Worm (Caenorhabditis elegans): ENCODE results near the gene imp-3.

DNA sequence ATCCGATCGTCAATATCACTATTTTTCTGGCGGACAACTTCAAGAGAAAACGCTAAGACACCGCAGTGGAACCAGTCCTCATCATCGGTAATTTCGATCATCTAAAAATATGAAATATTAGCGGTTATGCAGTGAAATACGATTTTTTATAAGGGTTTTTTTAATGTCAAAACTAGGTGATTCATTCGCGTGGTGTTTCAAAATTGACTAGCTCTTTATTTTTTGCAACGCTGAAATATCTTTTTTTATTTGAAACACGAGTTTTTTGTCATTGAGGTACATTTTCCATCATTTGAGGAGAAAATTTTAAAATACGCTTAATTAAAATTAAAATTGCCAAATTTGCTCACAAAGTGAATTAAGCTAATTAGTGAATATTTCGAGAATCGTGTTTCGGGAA lies 29.9 kb downstream of the imp-3 start, which contains the start of gene dsb-3:
- no peak for TF ChIP-seq ama-1 (optimal IDR thresholded peaks at IDR 0.05)
- TF ChIP-seq tra-4 (tag; optimal IDR thresholded peaks at IDR 0.05) = no peak
- no peak for TF ChIP-seq scrt-1 (GFP tag; IDR thresholded peaks at IDR 0.05)
- no peak for TF ChIP-seq hmbx-1 (tag; optimal IDR thresholded peaks at IDR 0.05)
- TF ChIP-seq ceh-36 (tag; optimal IDR thresholded peaks at IDR 0.05) = no peak
- no peak for TF ChIP-seq flt-1 (GFP tag; IDR thresholded peaks at IDR 0.05)
- TF ChIP-seq tbx-11 (GFP tag; IDR thresholded peaks at IDR 0.05) = no peak
- TF ChIP-seq hmg-4 (GFP tag; optimal IDR thresholded peaks at IDR 0.05) = no peak
- TF ChIP-seq tbx-37 (GFP tag; conservative IDR thresholded peaks at IDR 0.05) = no peak
- no peak for TF ChIP-seq F13C5.2 (tag; optimal IDR thresholded peaks at IDR 0.05)

Data from whole organism, early embryonic.